Fruit fly (Drosophila melanogaster) whole organism, embryonic: Measurements from ENCODE around the gene nerfin-2.

ENCODE experiments used
- Adf1 ChIP-seq: fragments of 200-800 bp; sonication (Bioruptor generic); IDR thresholded peaks from 2 replicates; pipeline ENCODE4 v1.3.6; 2022; ENCODE audit warnings: missing biosample characterization, missing genetic modification characterization
- C15 ChIP-seq: fragments of 200-800 bp; sonication (Bioruptor generic); IDR thresholded peaks from 3 replicates; pipeline ENCODE4 v1.3.6; 2022; ENCODE audit warnings: missing biosample characterization, missing genetic modification characterization
- CG10274 ChIP-seq: fragments of 200-800 bp; sonication (Bioruptor generic); optimal IDR thresholded peaks from 3 replicates; lab custom pipeline; 2017; ENCODE audit warnings: missing biosample characterization, mild to moderate bottlenecking, missing genetic modification characterization
- CG10543 ChIP-seq: fragments of 200-800 bp; sonication (Bioruptor generic); optimal IDR thresholded peaks from 3 replicates; lab custom pipeline; 2017; ENCODE audit warnings: missing biosample characterization, mild to moderate bottlenecking, missing genetic modification characterization, moderate library complexity
- CG11247 ChIP-seq: fragments of 200-800 bp; sonication (Bioruptor generic); IDR thresholded peaks from 2 replicates; pipeline ENCODE4 v1.3.6; 2022; ENCODE audit warnings: missing biosample characterization, missing genetic modification characterization
- CG11696 ChIP-seq: fragments of 200-800 bp; sonication (Bioruptor generic); IDR thresholded peaks from 2 replicates; pipeline ENCODE4 v1.3.6; 2022; ENCODE audit warnings: missing biosample characterization, missing genetic modification characterization
- CG12155 ChIP-seq: fragments of 200-800 bp; sonication (Bioruptor generic); optimal IDR thresholded peaks from 3 replicates; lab custom pipeline; 2016; ENCODE audit warnings: missing biosample characterization, missing genetic modification characterization
- CG13775 ChIP-seq: fragments of 200-800 bp; sonication (Bioruptor generic); optimal IDR thresholded peaks from 3 replicates; lab custom pipeline; 2017; ENCODE audit warnings: missing biosample characterization, mild to moderate bottlenecking, missing genetic modification characterization
- CG1529 ChIP-seq: fragments of 200-800 bp; sonication (Bioruptor generic); optimal IDR thresholded peaks from 3 replicates; lab custom pipeline; 2018; ENCODE audit warnings: missing biosample characterization, missing genetic modification characterization
- CG17802 ChIP-seq: fragments of 200-800 bp; sonication (Bioruptor generic); optimal IDR thresholded peaks from 2 replicates; lab custom pipeline; 2018; ENCODE audit warnings: missing biosample characterization, mild to moderate bottlenecking, missing genetic modification characterization, moderate library complexity
- CG17829 ChIP-seq: fragments of 200-800 bp; optimal IDR thresholded peaks from 2 replicates; lab custom pipeline; 2019; ENCODE audit warnings: missing biosample characterization, mild to moderate bottlenecking, missing genetic modification characterization, moderate library complexity
- CG1792 ChIP-seq: fragments of 200-800 bp; sonication (Bioruptor generic); optimal IDR thresholded peaks from 2 replicates; lab custom pipeline; 2016; ENCODE audit warnings: missing biosample characterization, missing genetic modification characterization
- CG2889 ChIP-seq: fragments of 200-800 bp; sonication (Bioruptor generic); IDR thresholded peaks from 3 replicates; pipeline ENCODE4 v1.3.6; 2022; ENCODE audit warnings: missing biosample characterization, missing genetic modification characterization
- CG3163 ChIP-seq: fragments of 200-800 bp; sonication (Bioruptor generic); optimal IDR thresholded peaks from 3 replicates; lab custom pipeline; 2016; ENCODE audit warnings: missing biosample characterization, missing genetic modification characterization
- CG32772 ChIP-seq: fragments of 200-800 bp; sonication (Bioruptor generic); IDR thresholded peaks from 2 replicates; pipeline ENCODE4 v1.3.6; 2022; ENCODE audit warnings: missing biosample characterization, missing genetic modification characterization
- CG34422 ChIP-seq: fragments of 200-800 bp; sonication (Bioruptor generic); IDR thresholded peaks from 3 replicates; pipeline ENCODE4 v1.3.6; 2022; ENCODE audit warnings: missing biosample characterization, missing genetic modification characterization
- CG4282 ChIP-seq: fragments of 200-800 bp; sonication (Bioruptor generic); optimal IDR thresholded peaks from 2 replicates; lab custom pipeline; 2016; ENCODE audit warnings: missing biosample characterization, missing genetic modification characterization
- CG4328 ChIP-seq: fragments of 200-800 bp; sonication (Bioruptor generic); optimal IDR thresholded peaks from 3 replicates; lab custom pipeline; 2017; ENCODE audit warnings: missing biosample characterization, missing genetic modification reagents, missing genetic modification characterization
- CG6175 ChIP-seq: fragments of 200-800 bp; sonication (Bioruptor generic); IDR thresholded peaks from 3 replicates; pipeline ENCODE4 v1.3.6; 2022; ENCODE audit warnings: missing biosample characterization, missing genetic modification characterization
- CG6683 ChIP-seq: fragments of 200-800 bp; sonication (Bioruptor generic); optimal IDR thresholded peaks from 2 replicates; lab custom pipeline; 2017; ENCODE audit warnings: missing biosample characterization, mild to moderate bottlenecking, missing genetic modification characterization, missing genetic modification reagents
- CG6791 ChIP-seq: fragments of 200-800 bp; sonication (Bioruptor generic); IDR thresholded peaks from 3 replicates; pipeline ENCODE4 v1.3.6; 2022; ENCODE audit warnings: missing biosample characterization, missing genetic modification characterization; ENCODE audit not compliant: partially characterized antibody
- CG8281 ChIP-seq: fragments of 200-800 bp; sonication (Bioruptor generic); optimal IDR thresholded peaks from 2 replicates; lab custom pipeline; 2018; ENCODE audit warnings: missing biosample characterization, mild to moderate bottlenecking, missing genetic modification characterization, moderate library complexity
- CG8478 ChIP-seq: fragments of >200 bp; optimal IDR thresholded peaks from 2 replicates; lab custom pipeline; 2018
- Dll ChIP-seq: fragments of 200-800 bp; sonication (Bioruptor generic); IDR thresholded peaks from 4 replicates; pipeline ENCODE4 v1.3.6; 2022; ENCODE audit warnings: missing biosample characterization, missing genetic modification characterization; ENCODE audit not compliant: partially characterized antibody
- HHEX ChIP-seq: fragments of 200-800 bp; sonication (Bioruptor generic); optimal IDR thresholded peaks from 3 replicates; lab custom pipeline; 2017; ENCODE audit warnings: missing biosample characterization, mild to moderate bottlenecking, missing genetic modification characterization, missing genetic modification reagents
- Hmr ChIP-seq: fragments of 200-800 bp; sonication (Bioruptor generic); optimal IDR thresholded peaks from 3 replicates; lab custom pipeline; 2017; ENCODE audit warnings: mild to moderate bottlenecking, missing biosample characterization, missing genetic modification reagents, missing genetic modification characterization
- Hr51 ChIP-seq, 2 experiments: fragments of 200-800 bp; sonication (Bioruptor generic); optimal IDR thresholded peaks; 2 replicates in 1 of 2; 3 replicates in 1 of 2; lab custom pipeline; 2016 to 2018; ENCODE audit warnings: missing biosample characterization in 2 of 2, missing genetic modification characterization in 2 of 2, mild to moderate bottlenecking in 1 of 2, moderate library complexity in 1 of 2
- Kr ChIP-seq: fragments of 200-800 bp; sonication (Bioruptor generic); optimal IDR thresholded peaks from 2 replicates; lab custom pipeline; 2017; ENCODE audit warnings: missing biosample characterization, mild to moderate bottlenecking, missing genetic modification characterization
- Max ChIP-seq: fragments of 200-800 bp; sonication (Bioruptor generic); optimal IDR thresholded peaks from 2 replicates; lab custom pipeline; 2016; ENCODE audit warnings: missing biosample characterization, mild to moderate bottlenecking, missing genetic modification characterization
- PHDP ChIP-seq: fragments of 200-800 bp; sonication (Bioruptor generic); optimal IDR thresholded peaks from 3 replicates; lab custom pipeline; 2018; ENCODE audit warnings: missing biosample characterization, mild to moderate bottlenecking, missing genetic modification characterization, moderate library complexity
- Rfx ChIP-seq: fragments of 200-800 bp; sonication (Bioruptor generic); IDR thresholded peaks from 2 replicates; pipeline ENCODE4 v1.3.6; 2022; ENCODE audit warnings: missing biosample characterization, missing genetic modification characterization
- Sox100B ChIP-seq: fragments of 200-800 bp; sonication (Bioruptor generic); optimal IDR thresholded peaks from 3 replicates; lab custom pipeline; 2018; ENCODE audit warnings: missing biosample characterization, mild to moderate bottlenecking, missing genetic modification characterization
- Sry-δ ChIP-seq: fragments of 200-800 bp; sonication (Bioruptor generic); optimal IDR thresholded peaks from 2 replicates; lab custom pipeline; 2016; ENCODE audit warnings: missing biosample characterization, missing genetic modification characterization
- abd-A ChIP-seq: fragments of 200-800 bp; sonication (Bioruptor generic); optimal IDR thresholded peaks from 3 replicates; lab custom pipeline; 2019; ENCODE audit warnings: missing biosample characterization, mild to moderate bottlenecking, missing genetic modification characterization, moderate library complexity
- ci ChIP-seq: fragments of 200-800 bp; sonication (Bioruptor generic); IDR thresholded peaks from 3 replicates; pipeline ENCODE4 v1.3.6; 2022; ENCODE audit warnings: missing biosample characterization, missing genetic modification characterization
- corto ChIP-seq: fragments of 200-800 bp; sonication (Bioruptor generic); optimal IDR thresholded peaks from 2 replicates; lab custom pipeline; 2016; ENCODE audit warnings: missing biosample characterization, mild to moderate bottlenecking, missing genetic modification characterization, moderate library complexity
- disco-r ChIP-seq: fragments of 200-800 bp; sonication (Bioruptor generic); optimal IDR thresholded peaks from 2 replicates; lab custom pipeline; 2016; ENCODE audit warnings: missing biosample characterization, missing genetic modification characterization
- fru ChIP-seq: fragments of >200 bp; optimal IDR thresholded peaks from 2 replicates; lab custom pipeline; 2017
- gsb-n ChIP-seq: fragments of 200-800 bp; sonication (Bioruptor generic); optimal IDR thresholded peaks from 3 replicates; lab custom pipeline; 2018; ENCODE audit warnings: missing biosample characterization, mild to moderate bottlenecking, missing genetic modification characterization
- h ChIP-seq: fragments of >200 bp; optimal IDR thresholded peaks from 2 replicates; lab custom pipeline; 2017
- mam ChIP-seq: fragments of 200-800 bp; sonication (Bioruptor generic); optimal IDR thresholded peaks from 3 replicates; lab custom pipeline; 2016; ENCODE audit warnings: missing biosample characterization, missing genetic modification characterization
- otp ChIP-seq: fragments of 200-800 bp; sonication (Bioruptor generic); IDR thresholded peaks from 3 replicates; pipeline ENCODE4, ENCODE4 v1.3.6; 2022; ENCODE audit warnings: missing biosample characterization, missing genetic modification characterization
- peb ChIP-seq: fragments of 200-800 bp; sonication (Bioruptor generic); IDR thresholded peaks from 2 replicates; pipeline ENCODE4 v1.3.6; 2022; ENCODE audit warnings: missing biosample characterization, missing genetic modification characterization
- pita ChIP-seq: fragments of 200-800 bp; sonication (Bioruptor generic); optimal IDR thresholded peaks from 2 replicates; lab custom pipeline; 2017; ENCODE audit warnings: missing biosample characterization, mild to moderate bottlenecking, missing genetic modification characterization
- psq ChIP-seq: fragments of 200-800 bp; sonication (Bioruptor generic); optimal IDR thresholded peaks from 2 replicates; lab custom pipeline; 2017; ENCODE audit warnings: missing biosample characterization, missing genetic modification characterization
- repo ChIP-seq: fragments of 200-800 bp; sonication (Bioruptor generic); optimal IDR thresholded peaks from 2 replicates; lab custom pipeline; 2016; ENCODE audit warnings: missing biosample characterization, missing genetic modification characterization
- run ChIP-seq: fragments of 200-800 bp; sonication (Bioruptor generic); optimal IDR thresholded peaks from 3 replicates; lab custom pipeline; 2018; ENCODE audit warnings: missing biosample characterization, mild to moderate bottlenecking, missing genetic modification characterization
- sens ChIP-seq: fragments of 200-800 bp; sonication (Bioruptor generic); peaks from one replicate; lab custom pipeline; 2016; ENCODE audit warnings: missing biosample characterization, missing genetic modification characterization
- so ChIP-seq: fragments of 200-800 bp; sonication (Bioruptor generic); IDR thresholded peaks from 3 replicates; pipeline ENCODE4 v1.3.6; 2022; ENCODE audit warnings: missing biosample characterization, missing genetic modification characterization
- sug ChIP-seq: fragments of 200-800 bp; optimal IDR thresholded peaks from 2 replicates; lab custom pipeline; 2019; ENCODE audit warnings: missing biosample characterization, mild to moderate bottlenecking, missing genetic modification characterization, moderate library complexity
- z ChIP-seq: fragments of 200-800 bp; sonication (Bioruptor generic); IDR thresholded peaks from 3 replicates; pipeline ENCODE4 v1.3.6; 2022; ENCODE audit warnings: missing biosample characterization, missing genetic modification characterization

The nerfin-2 gene

DNA sequence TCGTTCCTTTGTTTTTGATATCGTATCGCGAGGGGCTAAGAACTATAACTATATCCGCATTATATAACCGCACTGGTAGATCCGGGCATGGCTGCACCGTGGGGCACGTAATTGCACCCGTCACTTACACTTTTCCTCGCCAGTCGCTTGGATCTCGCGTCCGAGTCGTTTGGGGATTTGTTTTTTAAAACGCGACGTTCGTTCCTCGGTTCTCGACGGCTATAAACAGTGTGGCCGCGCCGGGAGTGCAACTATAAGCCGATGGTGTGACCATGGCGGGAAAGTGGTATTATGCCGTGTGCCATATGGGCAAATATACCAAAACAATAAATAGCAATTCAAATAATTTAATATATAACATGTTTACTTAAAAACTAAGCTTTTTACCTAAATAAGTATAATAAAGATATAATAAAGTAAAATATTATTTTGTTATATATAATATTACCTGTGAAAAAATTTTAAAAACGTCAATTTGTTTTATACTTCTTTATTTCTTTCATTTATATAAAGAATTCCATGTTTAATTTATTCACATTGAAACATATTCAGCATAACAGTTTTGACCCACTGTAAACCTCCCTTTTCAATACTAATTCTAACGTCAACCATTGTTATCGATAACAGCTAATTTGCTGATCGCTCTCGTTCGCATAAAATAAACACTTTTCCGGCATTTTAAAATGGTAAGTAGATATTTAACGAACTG is 28.1 kb upstream of the nerfin-2 start, which contains the start of the genes Mical and CG3909 (continued):
- peak; percentile 47 for TF ChIP-seq corto (GFP tag; lab: Kevin White, UChicago)
- no peak for TF ChIP-seq abd-A (tag; lab: Kevin White, UChicago)
- TF ChIP-seq CG32772, result peak; percentile 88
- peak; percentile 87 for TF ChIP-seq otp (GFP tag; lab: Robert Waterston, UW)
- TF ChIP-seq h (lab: Kevin White, UChicago), result no peak
- peak; percentile 91 for TF ChIP-seq CG11247 (GFP tag; lab: Robert Waterston, UW)
- peak; percentile 74 for TF ChIP-seq so (GFP tag; lab: Robert Waterston, UW)
- TF ChIP-seq Rfx (GFP tag; lab: Robert Waterston, UW), result peak; percentile 95
- peak; percentile 83 for TF ChIP-seq Sox100B (GFP tag; lab: Kevin White, UChicago)
- 0 out of 3 replicates have a peak, but pooled peaks have one; percentile 30 for TF ChIP-seq CG6791 (GFP tag; lab: Robert Waterston, UW)
- no peak for TF ChIP-seq CG8478
- peak; percentile 69 for TF ChIP-seq psq
- TF ChIP-seq fru (lab: Kevin White, UChicago), result no peak
- TF ChIP-seq CG17829 (tag; lab: Kevin White, UChicago), result peak; percentile 93
- TF ChIP-seq CG12155 (GFP tag; lab: Kevin White, UChicago), result peak; percentile 81
- peak; percentile 5 to 90 for TF ChIP-seq Hr51 (GFP tag; optimal IDR thresholded peaks at IDR 0.05; lab: Kevin White, UChicago)
- peak; percentile 73; the same call in 2 of the 3 replicates for TF ChIP-seq CG6175
- no peak for TF ChIP-seq z (GFP tag; lab: Robert Waterston, UW)
- no peak for TF ChIP-seq CG10274
- TF ChIP-seq C15 (GFP tag; lab: Robert Waterston, UW), result peak; percentile 72; the same call in 2 of the 3 replicates
- TF ChIP-seq CG1529, result peak; percentile 15
- peak; percentile 85 for TF ChIP-seq sens
- peak; percentile 92 for TF ChIP-seq CG34422 (GFP tag; lab: Robert Waterston, UW)
- TF ChIP-seq run (tag; lab: Kevin White, UChicago), result peak; percentile 63
- TF ChIP-seq Dll (GFP tag; lab: Robert Waterston, UW), result peak; percentile 38; the same call in 1 of the 4 replicates
- peak; percentile 80 for TF ChIP-seq CG13775 (GFP tag; lab: Kevin White, UChicago)
- peak; percentile 69 for TF ChIP-seq CG4328 (GFP tag; lab: Kevin White, UChicago)
- peak; percentile 70 for TF ChIP-seq ci (GFP tag; lab: Robert Waterston, UW)
- TF ChIP-seq CG11696 (GFP tag; lab: Robert Waterston, UW), result peak; percentile 75
- TF ChIP-seq Sry-δ (GFP tag; lab: Kevin White, UChicago), result peak; percentile 29
- no peak for TF ChIP-seq CG1792 (GFP tag; lab: Kevin White, UChicago)
- TF ChIP-seq Hmr (GFP tag; lab: Kevin White, UChicago), result peak; percentile 87
- TF ChIP-seq CG17802, result peak; percentile 12
- TF ChIP-seq HHEX (GFP tag; lab: Kevin White, UChicago), result peak; percentile 63
- TF ChIP-seq CG10543 (GFP tag; lab: Kevin White, UChicago), result peak; percentile 48
- TF ChIP-seq disco-r (GFP tag; lab: Kevin White, UChicago), result no peak
- TF ChIP-seq peb (GFP tag; lab: Robert Waterston, UW), result peak; percentile 50; the same call in 1 of the 2 replicates
- TF ChIP-seq Max, result peak; percentile 31
- TF ChIP-seq CG2889 (GFP tag; lab: Robert Waterston, UW), result peak; percentile 90
- peak; percentile 92 for TF ChIP-seq gsb-n (tag; lab: Kevin White, UChicago)
- no peak for TF ChIP-seq repo (GFP tag; lab: Kevin White, UChicago)
- TF ChIP-seq pita (GFP tag; lab: Kevin White, UChicago), result no peak
- peak; percentile 41 for TF ChIP-seq CG8281 (tag; lab: Kevin White, UChicago)
- TF ChIP-seq CG6683 (GFP tag; lab: Kevin White, UChicago), result peak; percentile 65
- TF ChIP-seq mam, result peak; percentile 65
- TF ChIP-seq Adf1 (GFP tag; lab: Robert Waterston, UW), result peak; percentile 64
- no peak for TF ChIP-seq CG3163 (GFP tag; lab: Kevin White, UChicago)
- peak; percentile 87 for TF ChIP-seq sug
- TF ChIP-seq PHDP (tag; lab: Kevin White, UChicago), result peak; percentile 85
- peak; percentile 50 for TF ChIP-seq CG4282 (GFP tag; lab: Kevin White, UChicago)
- no peak for TF ChIP-seq Kr
